Fruit fly (Drosophila melanogaster) whole organism, embryonic: ENCODE measurements around the gene Dr.
A peak's percentile ranks its signal among the peaks of the same experiment; 100 is the strongest.

Experiments used
- CG10565 ChIP-seq: fragments of 200-800 bp; sonication (Bioruptor generic); optimal IDR thresholded peaks from 3 replicates; lab custom pipeline; 2016; ENCODE audit warnings: missing biosample characterization, mild to moderate bottlenecking, missing genetic modification characterization
- CG12219 ChIP-seq: fragments of 200-800 bp; sonication (Bioruptor generic); optimal IDR thresholded peaks from 3 replicates; lab custom pipeline; 2018; ENCODE audit warnings: missing biosample characterization, mild to moderate bottlenecking, missing genetic modification characterization
- CG12299 ChIP-seq: fragments of 200-800 bp; sonication (Bioruptor generic); optimal IDR thresholded peaks from 2 replicates; lab custom pipeline; 2018; ENCODE audit warnings: missing biosample characterization, mild to moderate bottlenecking, missing genetic modification characterization
- CG12391 ChIP-seq: fragments of 200-800 bp; sonication (Bioruptor generic); optimal IDR thresholded peaks from 3 replicates; lab custom pipeline; 2018; ENCODE audit warnings: missing biosample characterization, mild to moderate bottlenecking, missing genetic modification characterization, moderate library complexity
- CG12769 ChIP-seq: fragments of 200-800 bp; sonication (Bioruptor generic); optimal IDR thresholded peaks from 2 replicates; lab custom pipeline; 2019; ENCODE audit warnings: missing biosample characterization, mild to moderate bottlenecking, missing genetic modification characterization, moderate library complexity
- CG15601 ChIP-seq: fragments of 200-800 bp; sonication (Bioruptor generic); optimal IDR thresholded peaks from 3 replicates; lab custom pipeline; 2019; ENCODE audit warnings: missing biosample characterization, mild to moderate bottlenecking, missing genetic modification characterization, moderate library complexity
- CG17385 ChIP-seq: fragments of 200-800 bp; sonication (Bioruptor generic); optimal IDR thresholded peaks from 3 replicates; lab custom pipeline; 2018; ENCODE audit warnings: missing biosample characterization, mild to moderate bottlenecking, missing genetic modification characterization
- CG17829 ChIP-seq: fragments of 200-800 bp; optimal IDR thresholded peaks from 2 replicates; lab custom pipeline; 2019; ENCODE audit warnings: missing biosample characterization, mild to moderate bottlenecking, missing genetic modification characterization, moderate library complexity
- CG2202 ChIP-seq: fragments of 200-800 bp; sonication (Bioruptor generic); optimal IDR thresholded peaks from 2 replicates; lab custom pipeline; 2018; ENCODE audit warnings: missing biosample characterization, mild to moderate bottlenecking, missing genetic modification characterization
- CG2712 ChIP-seq: fragments of 200-800 bp; optimal IDR thresholded peaks from 3 replicates; lab custom pipeline; 2019; ENCODE audit warnings: missing biosample characterization, mild to moderate bottlenecking, missing genetic modification characterization, moderate library complexity
- CG3065 ChIP-seq: fragments of 200-800 bp; sonication (Bioruptor generic); optimal IDR thresholded peaks from 2 replicates; lab custom pipeline; 2016; ENCODE audit warnings: missing biosample characterization, missing genetic modification characterization
- CG31441 ChIP-seq: fragments of 200-800 bp; sonication (Bioruptor generic); IDR thresholded peaks from 2 replicates; pipeline ENCODE4 v1.3.6; 2022; ENCODE audit warnings: missing biosample characterization, missing genetic modification characterization
- CG42726 ChIP-seq: fragments of 200-800 bp; sonication (Bioruptor generic); IDR thresholded peaks from 2 replicates; pipeline ENCODE4 v1.3.6; 2022; ENCODE audit warnings: missing biosample characterization, missing genetic modification characterization; ENCODE audit not compliant: partially characterized antibody
- CG6175 ChIP-seq: fragments of 200-800 bp; sonication (Bioruptor generic); IDR thresholded peaks from 3 replicates; pipeline ENCODE4 v1.3.6; 2022; ENCODE audit warnings: missing biosample characterization, missing genetic modification characterization
- CG6272 ChIP-seq: fragments of 200-800 bp; sonication (Bioruptor generic); IDR thresholded peaks from 2 replicates; pipeline ENCODE4 v1.3.6; 2022; ENCODE audit warnings: missing biosample characterization, missing genetic modification characterization
- CG9727 ChIP-seq: fragments of 200-800 bp; sonication (Bioruptor generic); optimal IDR thresholded peaks from 3 replicates; lab custom pipeline; 2017; ENCODE audit warnings: missing biosample characterization, mild to moderate bottlenecking, missing genetic modification characterization
- CrebB ChIP-seq: fragments of 200-800 bp; sonication (Bioruptor generic); optimal IDR thresholded peaks from 3 replicates; lab custom pipeline; 2018; ENCODE audit warnings: missing biosample characterization, mild to moderate bottlenecking, missing genetic modification characterization
- D19A ChIP-seq: fragments of 200-800 bp; optimal IDR thresholded peaks from 3 replicates; lab custom pipeline; 2019; ENCODE audit warnings: missing biosample characterization, mild to moderate bottlenecking, missing genetic modification characterization, moderate library complexity
- Doc3 ChIP-seq: fragments of 200-800 bp; sonication (Bioruptor generic); IDR thresholded peaks from 3 replicates; pipeline ENCODE4 v1.3.6; 2022; ENCODE audit warnings: missing biosample characterization, missing genetic modification characterization; ENCODE audit not compliant: partially characterized antibody
- Dref ChIP-seq: fragments of 200-800 bp; sonication (Bioruptor generic); IDR thresholded peaks from 2 replicates; pipeline ENCODE4 v1.3.6; 2022; ENCODE audit warnings: missing biosample characterization, missing genetic modification characterization
- Fer2 ChIP-seq: fragments of 200-800 bp; sonication (Bioruptor generic); optimal IDR thresholded peaks from 2 replicates; lab custom pipeline; 2018; ENCODE audit warnings: missing biosample characterization, mild to moderate bottlenecking, missing genetic modification characterization, moderate library complexity
- HLH4C ChIP-seq: fragments of 200-800 bp; sonication (Bioruptor generic); IDR thresholded peaks from 3 replicates; pipeline ENCODE4 v1.3.6; 2022; ENCODE audit warnings: missing biosample characterization, missing genetic modification characterization; ENCODE audit not compliant: partially characterized antibody
- Hand ChIP-seq: fragments of 200-800 bp; sonication (Bioruptor generic); optimal IDR thresholded peaks from 2 replicates; lab custom pipeline; 2017; ENCODE audit warnings: mild to moderate bottlenecking, missing biosample characterization, missing genetic modification reagents, missing genetic modification characterization
- Hr78 ChIP-seq, 2 experiments: fragments of 200-800 bp in 1 of 2; fragments of >200 bp in 1 of 2; sonication (Bioruptor generic) in 1 of 2; optimal IDR thresholded peaks; 2 replicates each; lab custom pipeline; 2017 to 2019; ENCODE audit warnings: missing biosample characterization in 2 of 2, missing genetic modification characterization in 2 of 2, mild to moderate bottlenecking in 1 of 2, moderate library complexity in 1 of 2
- NC2β ChIP-seq: fragments of 200-800 bp; sonication (Bioruptor generic); optimal IDR thresholded peaks from 2 replicates; lab custom pipeline; 2016; ENCODE audit warnings: missing biosample characterization, missing genetic modification characterization
- Optix ChIP-seq: fragments of 200-800 bp; sonication (Bioruptor generic); IDR thresholded peaks from 3 replicates; pipeline ENCODE4 v1.3.6; 2022; ENCODE audit warnings: missing biosample characterization, missing genetic modification characterization
- Sox102F ChIP-seq: fragments of 200-800 bp; sonication (Bioruptor generic); optimal IDR thresholded peaks from 2 replicates; lab custom pipeline; 2018; ENCODE audit warnings: missing biosample characterization, mild to moderate bottlenecking, missing genetic modification characterization, moderate library complexity
- Ssrp ChIP-seq: fragments of 200-800 bp; sonication (Bioruptor generic); optimal IDR thresholded peaks from 2 replicates; lab custom pipeline; 2018; ENCODE audit warnings: missing biosample characterization, mild to moderate bottlenecking, missing genetic modification characterization, moderate library complexity
- YL-1 ChIP-seq: fragments of 200-800 bp; sonication (Bioruptor generic); optimal IDR thresholded peaks from 3 replicates; lab custom pipeline; 2017; ENCODE audit warnings: missing biosample characterization, mild to moderate bottlenecking, missing genetic modification characterization
- ac ChIP-seq: fragments of 200-800 bp; sonication (Bioruptor generic); optimal IDR thresholded peaks from 3 replicates; lab custom pipeline; 2017; ENCODE audit warnings: missing biosample characterization, mild to moderate bottlenecking, missing genetic modification characterization
- ato ChIP-seq: fragments of 200-800 bp; sonication (Bioruptor generic); IDR thresholded peaks from 2 replicates; pipeline ENCODE4 v1.3.6; 2022; ENCODE audit warnings: missing biosample characterization, missing genetic modification characterization; ENCODE audit not compliant: partially characterized antibody
- chinmo ChIP-seq: fragments of 200-800 bp; sonication (Bioruptor generic); IDR thresholded peaks from 4 replicates; pipeline ENCODE4 v1.3.6; 2022; ENCODE audit warnings: missing biosample characterization, missing genetic modification characterization; ENCODE audit not compliant: partially characterized antibody
- dati ChIP-seq: fragments of 200-800 bp; sonication (Bioruptor generic); IDR thresholded peaks from 2 replicates; pipeline ENCODE4 v1.3.6; 2022; ENCODE audit warnings: missing biosample characterization, missing genetic modification characterization
- fd64A ChIP-seq: fragments of 200-800 bp; sonication (Bioruptor generic); optimal IDR thresholded peaks from 3 replicates; lab custom pipeline; 2018; ENCODE audit warnings: missing biosample characterization, mild to moderate bottlenecking, missing genetic modification characterization
- h ChIP-seq: fragments of >200 bp; optimal IDR thresholded peaks from 2 replicates; lab custom pipeline; 2017
- jing ChIP-seq: fragments of 200-800 bp; sonication (Bioruptor generic); optimal IDR thresholded peaks from 2 replicates; lab custom pipeline; 2018; ENCODE audit warnings: missing biosample characterization, mild to moderate bottlenecking, missing genetic modification characterization
- mam ChIP-seq: fragments of 200-800 bp; sonication (Bioruptor generic); optimal IDR thresholded peaks from 3 replicates; lab custom pipeline; 2016; ENCODE audit warnings: missing biosample characterization, missing genetic modification characterization
- nmo ChIP-seq: fragments of 200-800 bp; sonication (Bioruptor generic); optimal IDR thresholded peaks from 2 replicates; lab custom pipeline; 2018; ENCODE audit warnings: missing biosample characterization, mild to moderate bottlenecking, missing genetic modification characterization, moderate library complexity
- pan ChIP-seq, 4 experiments: fragments of >200 bp in 3 of 4; fragments of 200-800 bp in 1 of 4; sonication (Bioruptor generic) in 1 of 4; optimal IDR thresholded peaks in 3 of 4; IDR thresholded peaks in 1 of 4; 2 replicates each; pipeline versions ENCODE4 v1.3.6 to Lab custom; 2017 to 2022; ENCODE audit warnings: missing biosample characterization in 2 of 4, missing genetic modification characterization in 2 of 4, mixed read lengths in 1 of 4
- peb ChIP-seq: fragments of 200-800 bp; sonication (Bioruptor generic); IDR thresholded peaks from 2 replicates; pipeline ENCODE4 v1.3.6; 2022; ENCODE audit warnings: missing biosample characterization, missing genetic modification characterization
- pzg ChIP-seq: fragments of 200-800 bp; sonication (Bioruptor generic); optimal IDR thresholded peaks from 3 replicates; lab custom pipeline; 2018; ENCODE audit warnings: missing biosample characterization, mild to moderate bottlenecking, missing genetic modification characterization, moderate library complexity
- ro ChIP-seq: fragments of 200-800 bp; sonication (Bioruptor generic); IDR thresholded peaks from 2 replicates; pipeline ENCODE4 v1.3.6; 2022; ENCODE audit warnings: missing biosample characterization, missing genetic modification characterization
- slbo ChIP-seq: fragments of 200-800 bp; sonication (Bioruptor generic); IDR thresholded peaks from 2 replicates; pipeline ENCODE4 v1.3.6; 2022; ENCODE audit warnings: missing biosample characterization, missing genetic modification characterization
- stc ChIP-seq: fragments of 200-800 bp; sonication (Bioruptor generic); IDR thresholded peaks from 2 replicates; pipeline ENCODE4 v1.3.6; 2022; ENCODE audit warnings: missing biosample characterization, missing genetic modification characterization
- usp ChIP-seq: fragments of >200 bp; optimal IDR thresholded peaks from 2 replicates; lab custom pipeline; 2017; ENCODE audit warnings: missing biosample characterization, missing genetic modification characterization
- vfl ChIP-seq: fragments of 200-800 bp; sonication (Bioruptor generic); optimal IDR thresholded peaks from 2 replicates; lab custom pipeline; 2016; ENCODE audit warnings: missing biosample characterization, missing genetic modification characterization
- zen ChIP-seq: fragments of 200-800 bp; sonication (Bioruptor generic); optimal IDR thresholded peaks from 3 replicates; lab custom pipeline; 2018; ENCODE audit warnings: missing biosample characterization, mild to moderate bottlenecking, missing genetic modification characterization, moderate library complexity
- zf30C ChIP-seq: fragments of 200-800 bp; sonication (Bioruptor generic); optimal IDR thresholded peaks from 3 replicates; lab custom pipeline; 2018; ENCODE audit warnings: missing biosample characterization, mild to moderate bottlenecking, missing genetic modification characterization
- zfh1 ChIP-seq: fragments of 200-800 bp; sonication (Bioruptor generic); IDR thresholded peaks from 3 replicates; pipeline ENCODE4 v1.3.6; 2022; ENCODE audit warnings: missing biosample characterization, missing genetic modification characterization

Gene Dr

dm6 chr3R:29547182-29547979 is 8.8 kb upstream of the Dr start (continued):
- TF ChIP-seq CG17385 (no peak), YL-1 (GFP tag; lab: Kevin White, UChicago) (no peak), CG31441 (GFP tag; lab: Robert Waterston, UW) (no peak), CG12299 (tag; lab: Kevin White, UChicago) (no peak), Fer2 (tag; lab: Kevin White, UChicago) (no peak), CG12219 (no peak), zfh1 (GFP tag; lab: Robert Waterston, UW) (no peak), CG2712 (peak; percentile 38), peb (GFP tag; lab: Robert Waterston, UW) (no peak), Doc3 (GFP tag; lab: Robert Waterston, UW) (no peak), ac (GFP tag; lab: Kevin White, UChicago) (peak; percentile 47), nmo (peak; percentile 8), NC2β (no peak), CG9727 (peak; percentile 8), usp (GFP tag; lab: Kevin White, UChicago) (no peak), Sox102F (GFP tag; lab: Kevin White, UChicago) (no peak), h (lab: Kevin White, UChicago) (no peak), D19A (tag; lab: Kevin White, UChicago) (no peak), pan (optimal IDR thresholded peaks at IDR 0.05; lab: Kevin White, UChicago) (no peak), pan (GFP tag; optimal IDR thresholded peaks at IDR 0.05 in 1 of 2, IDR thresholded peaks at IDR 0.05 in 1 of 2) (no peak), zf30C (GFP tag; lab: Kevin White, UChicago) (peak; percentile 35), CG6272 (GFP tag; lab: Robert Waterston, UW) (no peak), slbo (GFP tag; lab: Robert Waterston, UW) (no peak), pzg (no peak), stc (GFP tag; lab: Robert Waterston, UW) (no peak), chinmo (GFP tag; lab: Robert Waterston, UW) (no peak), Dref (GFP tag; lab: Robert Waterston, UW) (no peak), CG3065 (GFP tag; lab: Kevin White, UChicago) (no peak), Hr78 (GFP tag; optimal IDR thresholded peaks at IDR 0.05; lab: Kevin White, UChicago) (no peak), vfl (GFP tag; lab: Kevin White, UChicago) (no peak), Hand (no peak), zen (tag; lab: Kevin White, UChicago) (no peak), CG12769 (no peak), Ssrp (no peak), CG12391 (tag; lab: Kevin White, UChicago) (peak; percentile 26), dati (GFP tag; lab: Robert Waterston, UW) (no peak), fd64A (GFP tag; lab: Kevin White, UChicago) (no peak), CG42726 (no peak), HLH4C (GFP tag; lab: Robert Waterston, UW) (no peak), jing (GFP tag; lab: Kevin White, UChicago) (no peak), ato (no peak), Optix (no peak), CG15601 (tag; lab: Kevin White, UChicago) (no peak), CG2202 (tag; lab: Kevin White, UChicago) (peak; percentile 3), mam (no peak), CG17829 (tag; lab: Kevin White, UChicago) (peak; percentile 37), CG10565 (GFP tag; lab: Kevin White, UChicago) (no peak), CG6175 (GFP tag; lab: Robert Waterston, UW) (no peak), ro (no peak), CrebB (tag; lab: Kevin White, UChicago) (no peak)
